Fruit fly (Drosophila melanogaster): Measurements from ENCODE around the gene cwo.
"Not testable (repeated sequence)": the region's sequence is repeated elsewhere in the genome, so short reads cannot be mapped to it uniquely, and the experiment has no call there.

DNA sequence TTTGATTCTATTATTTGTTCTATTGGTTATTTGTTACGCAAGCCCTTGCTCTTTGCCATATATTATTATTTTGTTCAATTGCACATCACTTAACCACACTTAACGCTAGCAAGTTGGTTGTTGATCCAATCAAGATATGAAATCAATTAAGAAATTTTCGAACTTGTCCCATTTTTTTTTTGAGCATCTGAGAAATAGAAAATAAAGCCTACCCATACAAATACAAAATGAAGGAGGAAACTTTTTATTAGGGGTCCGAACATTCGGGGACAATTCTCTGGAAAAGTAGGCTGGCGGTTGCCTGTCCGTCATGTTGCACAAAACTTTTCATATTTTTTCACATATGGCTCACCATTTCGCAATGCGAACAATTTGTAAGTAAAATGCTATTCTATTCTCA is 47.4 kb upstream of the cwo start, which contains the start of gene CG18545:
- TF ChIP-seq ttk, h (optimal IDR thresholded peaks at IDR 0.05): not testable (repeated sequence)
